Worm (Caenorhabditis elegans): ENCODE results near the gene C05G5.1.

DNA sequence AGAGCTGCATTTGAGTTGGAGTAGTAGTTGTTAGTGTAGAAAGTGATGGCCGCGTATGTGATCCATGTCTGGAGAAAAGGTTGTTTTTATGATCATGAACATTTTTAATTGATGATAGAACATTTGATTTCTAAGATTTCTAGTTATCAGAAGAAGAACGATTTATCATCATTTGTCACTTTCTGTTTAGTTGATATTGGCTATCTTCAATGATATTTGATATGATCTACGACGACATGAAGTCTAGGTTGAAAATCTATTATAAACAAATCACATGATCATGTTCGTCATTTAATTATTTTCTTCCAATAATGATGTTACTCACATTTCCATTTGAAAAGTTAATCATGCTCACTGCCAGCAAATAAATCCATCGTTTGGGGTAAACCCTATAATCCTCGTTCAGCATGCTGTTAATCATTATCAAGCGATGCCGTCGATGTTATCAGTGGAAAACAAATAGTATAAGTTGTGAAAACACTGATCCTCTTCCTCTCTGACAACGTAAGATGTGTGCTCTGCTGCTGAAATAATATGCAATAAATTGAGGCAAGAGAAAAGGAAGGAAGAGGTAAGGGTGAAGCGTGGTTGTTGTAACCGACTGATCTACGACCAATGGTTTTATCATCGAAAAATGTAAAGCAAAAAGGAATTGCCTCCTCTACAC is 2.8 kb downstream of the C05G5.1 start:
- no peak for TF ChIP-seq med-1 (GFP tag; optimal IDR thresholded peaks at IDR 0.05; ENCODE audit: insufficient read depth)
- no peak for TF ChIP-seq ref-1 (GFP tag; conservative IDR thresholded peaks at IDR 0.05)
- no peak for TF ChIP-seq T22C8.4 (GFP tag; IDR thresholded peaks at IDR 0.05)
- TF ChIP-seq flt-1 (GFP tag; IDR thresholded peaks at IDR 0.05): no peak
- no peak for TF ChIP-seq klf-2 (GFP tag; conservative IDR thresholded peaks at IDR 0.05)
- no peak for TF ChIP-seq tab-1 (GFP tag; IDR thresholded peaks at IDR 0.05)
- TF ChIP-seq ztf-23 (GFP tag; IDR thresholded peaks at IDR 0.05): no peak
